Fruit fly (Drosophila melanogaster) whole organism, embryonic: ENCODE results near the gene polo.

Source experiments
- B-H2 ChIP-seq: fragments of 200-800 bp; sonication (Bioruptor generic); optimal IDR thresholded peaks from 2 replicates; lab custom pipeline; 2018; ENCODE audit warnings: missing biosample characterization, mild to moderate bottlenecking, missing genetic modification characterization
- CG10209 ChIP-seq: fragments of 200-800 bp; sonication (Bioruptor generic); optimal IDR thresholded peaks from 3 replicates; lab custom pipeline; 2017; ENCODE audit warnings: missing biosample characterization, mild to moderate bottlenecking, missing genetic modification characterization, missing genetic modification reagents
- CG11093 ChIP-seq: fragments of 200-800 bp; sonication (Bioruptor generic); IDR thresholded peaks from 3 replicates; pipeline ENCODE4 v1.3.6; 2022; ENCODE audit warnings: missing biosample characterization, missing genetic modification characterization
- CG12391 ChIP-seq: fragments of 200-800 bp; sonication (Bioruptor generic); optimal IDR thresholded peaks from 3 replicates; lab custom pipeline; 2018; ENCODE audit warnings: missing biosample characterization, mild to moderate bottlenecking, missing genetic modification characterization, moderate library complexity
- CG15696 ChIP-seq: fragments of 200-800 bp; sonication (Bioruptor generic); optimal IDR thresholded peaks from 2 replicates; lab custom pipeline; 2019; ENCODE audit warnings: missing biosample characterization, mild to moderate bottlenecking, missing genetic modification characterization, moderate library complexity
- CG16863 ChIP-seq: fragments of 200-800 bp; sonication (Bioruptor generic); optimal IDR thresholded peaks from 3 replicates; lab custom pipeline; 2016; ENCODE audit warnings: missing biosample characterization, missing genetic modification characterization
- CG17361 ChIP-seq: fragments of 200-800 bp; sonication (Bioruptor generic); IDR thresholded peaks from 3 replicates; pipeline ENCODE4 v1.3.6; 2022; ENCODE audit warnings: missing biosample characterization, missing genetic modification characterization
- CG2116 ChIP-seq: fragments of 200-800 bp; sonication (Bioruptor generic); optimal IDR thresholded peaks from 3 replicates; lab custom pipeline; 2018; ENCODE audit warnings: missing biosample characterization, mild to moderate bottlenecking, missing genetic modification characterization
- CG2120 ChIP-seq: fragments of 200-800 bp; sonication (Bioruptor generic); optimal IDR thresholded peaks from 3 replicates; lab custom pipeline; 2016; ENCODE audit warnings: missing biosample characterization, missing genetic modification characterization
- CG2129 ChIP-seq: fragments of 200-800 bp; sonication (Bioruptor generic); IDR thresholded peaks from 2 replicates; pipeline ENCODE4 v1.3.6; 2022; ENCODE audit warnings: missing biosample characterization, missing genetic modification characterization; ENCODE audit not compliant: partially characterized antibody
- CG30020 ChIP-seq: fragments of 200-800 bp; optimal IDR thresholded peaks from 2 replicates; lab custom pipeline; 2019; ENCODE audit warnings: missing biosample characterization, mild to moderate bottlenecking, missing genetic modification characterization, moderate library complexity
- CG31365 ChIP-seq: fragments of 200-800 bp; sonication (Bioruptor generic); optimal IDR thresholded peaks from 2 replicates; lab custom pipeline; 2018; ENCODE audit warnings: missing biosample characterization, mild to moderate bottlenecking, missing genetic modification characterization
- CG3163 ChIP-seq: fragments of 200-800 bp; sonication (Bioruptor generic); optimal IDR thresholded peaks from 3 replicates; lab custom pipeline; 2016; ENCODE audit warnings: missing biosample characterization, missing genetic modification characterization
- CG34422 ChIP-seq: fragments of 200-800 bp; sonication (Bioruptor generic); IDR thresholded peaks from 3 replicates; pipeline ENCODE4 v1.3.6; 2022; ENCODE audit warnings: missing biosample characterization, missing genetic modification characterization
- CG42726 ChIP-seq: fragments of 200-800 bp; sonication (Bioruptor generic); IDR thresholded peaks from 2 replicates; pipeline ENCODE4 v1.3.6; 2022; ENCODE audit warnings: missing biosample characterization, missing genetic modification characterization; ENCODE audit not compliant: partially characterized antibody
- CG7839 ChIP-seq: fragments of 200-800 bp; sonication (Bioruptor generic); optimal IDR thresholded peaks from 3 replicates; lab custom pipeline; 2018; ENCODE audit warnings: missing biosample characterization, mild to moderate bottlenecking, missing genetic modification characterization, moderate library complexity
- CG9215 ChIP-seq: fragments of 200-800 bp; sonication (Bioruptor generic); IDR thresholded peaks from 2 replicates; pipeline ENCODE4 v1.3.6; 2022; ENCODE audit warnings: missing biosample characterization, missing genetic modification characterization
- CG9817 ChIP-seq: fragments of 200-800 bp; sonication (Bioruptor generic); optimal IDR thresholded peaks from 2 replicates; lab custom pipeline; 2018; ENCODE audit warnings: missing biosample characterization, mild to moderate bottlenecking, missing genetic modification characterization, moderate library complexity
- CTCF ChIP-seq: fragments of 200-800 bp; sonication (Bioruptor generic); optimal IDR thresholded peaks from 2 replicates; lab custom pipeline; 2017; ENCODE audit warnings: missing biosample characterization, mild to moderate bottlenecking, missing genetic modification characterization, moderate library complexity
- Deaf1 ChIP-seq: fragments of 200-800 bp; optimal IDR thresholded peaks from 3 replicates; lab custom pipeline; 2019; ENCODE audit warnings: missing biosample characterization, mild to moderate bottlenecking, missing genetic modification characterization, moderate library complexity
- E2f2 ChIP-seq: fragments of 200-800 bp; sonication (Bioruptor generic); IDR thresholded peaks from 2 replicates; pipeline ENCODE4 v1.3.6; 2022; ENCODE audit warnings: missing biosample characterization, missing genetic modification characterization
- Gsc ChIP-seq: fragments of 200-800 bp; sonication (Bioruptor generic); IDR thresholded peaks from 2 replicates; pipeline ENCODE4 v1.3.6; 2022; ENCODE audit warnings: missing biosample characterization, missing genetic modification characterization
- HLH54F ChIP-seq: fragments of 200-800 bp; sonication (Bioruptor generic); optimal IDR thresholded peaks from 3 replicates; lab custom pipeline; 2016; ENCODE audit warnings: missing biosample characterization, missing genetic modification characterization
- Mad ChIP-seq: fragments of 200-800 bp; sonication (Bioruptor generic); optimal IDR thresholded peaks from 2 replicates; lab custom pipeline; 2016; ENCODE audit warnings: missing biosample characterization, missing genetic modification characterization
- Nf-YB ChIP-seq: fragments of 200-800 bp; sonication (Bioruptor generic); optimal IDR thresholded peaks from 3 replicates; lab custom pipeline; 2019; ENCODE audit warnings: missing biosample characterization, mild to moderate bottlenecking, missing genetic modification characterization, moderate library complexity
- Nf-YC ChIP-seq: fragments of 200-800 bp; optimal IDR thresholded peaks from 3 replicates; lab custom pipeline; 2019; ENCODE audit warnings: missing biosample characterization, mild to moderate bottlenecking, missing genetic modification characterization, moderate library complexity
- NfI ChIP-seq: fragments of 200-800 bp; sonication (Bioruptor generic); optimal IDR thresholded peaks from 3 replicates; lab custom pipeline; 2018; ENCODE audit warnings: missing biosample characterization, mild to moderate bottlenecking, missing genetic modification characterization, moderate library complexity
- Pdp1 ChIP-seq, 2 experiments: fragments of 200-800 bp; sonication (Bioruptor generic); optimal IDR thresholded peaks; 3 replicates each; lab custom pipeline; 2016; ENCODE audit warnings: missing biosample characterization in 2 of 2, missing genetic modification characterization in 2 of 2, mild to moderate bottlenecking in 1 of 2, moderate library complexity in 1 of 2
- Side ChIP-seq: fragments of 200-800 bp; sonication (Bioruptor generic); optimal IDR thresholded peaks from 2 replicates; lab custom pipeline; 2016; ENCODE audit warnings: missing biosample characterization, missing genetic modification characterization
- Spps ChIP-seq: fragments of 200-800 bp; sonication (Bioruptor generic); optimal IDR thresholded peaks from 2 replicates; lab custom pipeline; 2018; ENCODE audit warnings: missing biosample characterization, mild to moderate bottlenecking, missing genetic modification characterization
- Xrp1 ChIP-seq: fragments of 200-800 bp; sonication (Bioruptor generic); IDR thresholded peaks from 2 replicates; pipeline ENCODE4 v1.3.6; 2022; ENCODE audit warnings: missing biosample characterization, missing genetic modification characterization
- cad ChIP-seq: fragments of >200 bp; optimal IDR thresholded peaks from 2 replicates; lab custom pipeline; 2017; ENCODE audit warnings: missing biosample characterization, missing genetic modification characterization
- ewg ChIP-seq: fragments of 200-800 bp; sonication (Bioruptor generic); optimal IDR thresholded peaks from 3 replicates; lab custom pipeline; 2017; ENCODE audit warnings: mild to moderate bottlenecking, missing biosample characterization, missing genetic modification reagents, missing genetic modification characterization
- exex ChIP-seq: fragments of 200-800 bp; sonication (Bioruptor generic); optimal IDR thresholded peaks from 4 replicates; lab custom pipeline; 2018; ENCODE audit warnings: missing biosample characterization, mild to moderate bottlenecking, missing genetic modification characterization, moderate library complexity
- hb ChIP-seq: fragments of 200-800 bp; sonication (Bioruptor generic); IDR thresholded peaks from 3 replicates; pipeline ENCODE4 v1.3.6; 2022; ENCODE audit warnings: missing biosample characterization, missing genetic modification characterization; ENCODE audit not compliant: partially characterized antibody
- insv ChIP-seq, 2 experiments: fragments of 200-800 bp; sonication (Bioruptor generic); optimal IDR thresholded peaks; 3 replicates each; lab custom pipeline; 2016 to 2018; ENCODE audit warnings: missing biosample characterization in 2 of 2, missing genetic modification characterization in 2 of 2
- lab ChIP-seq: fragments of 200-800 bp; sonication (Bioruptor generic); optimal IDR thresholded peaks from 3 replicates; lab custom pipeline; 2017; ENCODE audit warnings: missing biosample characterization, missing genetic modification characterization, mild to moderate bottlenecking, moderate library complexity, missing genetic modification reagents
- mam ChIP-seq: fragments of 200-800 bp; sonication (Bioruptor generic); optimal IDR thresholded peaks from 3 replicates; lab custom pipeline; 2016; ENCODE audit warnings: missing biosample characterization, missing genetic modification characterization
- oc ChIP-seq: fragments of 200-800 bp; sonication (Bioruptor generic); optimal IDR thresholded peaks from 2 replicates; lab custom pipeline; 2018; ENCODE audit warnings: missing biosample characterization, mild to moderate bottlenecking, missing genetic modification characterization, moderate library complexity
- onecut ChIP-seq: fragments of 200-800 bp; sonication (Bioruptor generic); IDR thresholded peaks from 2 replicates; pipeline ENCODE4 v1.3.6; 2022; ENCODE audit warnings: missing biosample characterization, missing genetic modification characterization
- otp ChIP-seq: fragments of 200-800 bp; sonication (Bioruptor generic); IDR thresholded peaks from 3 replicates; pipeline ENCODE4, ENCODE4 v1.3.6; 2022; ENCODE audit warnings: missing biosample characterization, missing genetic modification characterization
- pfk ChIP-seq: fragments of 200-800 bp; sonication (Bioruptor generic); optimal IDR thresholded peaks from 2 replicates; lab custom pipeline; 2018; ENCODE audit warnings: missing biosample characterization, mild to moderate bottlenecking, missing genetic modification characterization, moderate library complexity
- pzg ChIP-seq: fragments of 200-800 bp; sonication (Bioruptor generic); optimal IDR thresholded peaks from 3 replicates; lab custom pipeline; 2018; ENCODE audit warnings: missing biosample characterization, mild to moderate bottlenecking, missing genetic modification characterization, moderate library complexity
- row ChIP-seq: fragments of 200-800 bp; sonication (Bioruptor generic); IDR thresholded peaks from 3 replicates; pipeline ENCODE4 v1.3.6; 2022; ENCODE audit warnings: missing biosample characterization, missing genetic modification characterization
- schlank ChIP-seq: fragments of 200-800 bp; sonication (Bioruptor generic); optimal IDR thresholded peaks from 2 replicates; lab custom pipeline; 2018; ENCODE audit warnings: missing biosample characterization, mild to moderate bottlenecking, missing genetic modification characterization
- sisA ChIP-seq: fragments of 200-800 bp; sonication (Bioruptor generic); IDR thresholded peaks from 2 replicates; pipeline ENCODE4 v1.3.6; 2022; ENCODE audit warnings: missing biosample characterization, missing genetic modification characterization
- tgo ChIP-seq: fragments of 200-800 bp; sonication (Bioruptor generic); IDR thresholded peaks from 3 replicates; pipeline ENCODE4 v1.3.6; 2022; ENCODE audit warnings: missing biosample characterization, missing genetic modification characterization
- tin ChIP-seq: fragments of 200-800 bp; sonication (Bioruptor generic); optimal IDR thresholded peaks from 3 replicates; lab custom pipeline; 2016; ENCODE audit warnings: missing biosample characterization, missing genetic modification characterization
- tio ChIP-seq: fragments of 200-800 bp; sonication (Bioruptor generic); optimal IDR thresholded peaks from 2 replicates; lab custom pipeline; 2017; ENCODE audit warnings: missing biosample characterization, missing genetic modification characterization, inconsistent platforms
- unc-4 ChIP-seq: fragments of 200-800 bp; sonication (Bioruptor generic); IDR thresholded peaks from 2 replicates; pipeline ENCODE4 v1.3.6; 2022; ENCODE audit warnings: missing biosample characterization, missing genetic modification characterization; ENCODE audit not compliant: partially characterized antibody

The polo gene

DNA sequence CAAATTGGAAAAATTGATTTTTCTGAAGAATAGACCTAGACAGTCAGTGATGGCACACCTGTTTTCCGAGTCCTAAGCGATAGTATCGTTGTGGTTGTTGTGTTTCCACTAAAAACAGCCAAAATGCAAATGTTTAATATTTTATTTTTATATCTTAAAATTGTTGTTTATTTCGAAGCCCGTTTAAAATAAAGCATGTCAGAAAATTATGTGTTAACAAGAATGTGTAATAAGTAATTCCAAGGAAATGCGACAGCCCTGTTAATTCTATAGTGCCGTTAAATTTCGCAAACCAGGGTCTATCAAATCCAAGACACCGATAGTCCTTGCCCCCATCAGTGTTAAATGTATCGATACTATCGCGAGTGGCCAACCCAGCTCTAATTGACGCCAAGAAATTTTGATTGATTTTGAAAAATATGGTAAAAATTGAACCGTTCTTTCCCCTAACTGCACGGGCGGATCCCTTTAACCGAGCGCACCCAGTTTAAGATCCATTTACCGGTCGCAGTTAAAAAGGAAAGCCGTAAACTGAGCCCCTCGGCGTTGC, 7.3 kb upstream of the polo start, which contains the start of gene Pex23 (continued):
- TF ChIP-seq tin (peak; percentile 82), CG9817 (tag; lab: Kevin White, UChicago) (peak; percentile 80), CG9215 (GFP tag; lab: Robert Waterston, UW) (peak; percentile 84), CG2129 (GFP tag; lab: Robert Waterston, UW) (peak; percentile 98), CG15696 (tag; lab: Kevin White, UChicago) (peak; percentile 75), schlank (no peak), CG17361 (GFP tag; lab: Robert Waterston, UW) (peak; percentile 82), B-H2 (peak; percentile 66), Gsc (GFP tag; lab: Robert Waterston, UW) (no peak), HLH54F (GFP tag; lab: Kevin White, UChicago) (peak; percentile 70), hb (GFP tag; lab: Robert Waterston, UW) (peak; percentile 97), CG2120 (GFP tag; lab: Kevin White, UChicago) (peak; percentile 89), CTCF (GFP tag; lab: Kevin White, UChicago) (peak; percentile 16), CG30020 (tag; lab: Kevin White, UChicago) (peak; percentile 84)

dm6 chr3L:20306142-20306541, 3.3 kb upstream of the polo start, which contains the start of gene CG32225:
Gene CG32225, minus strand, starts transcription at chr3L:20306283.
- TF ChIP-seq Side (no peak), Mad (no peak), CG34422 (peak; percentile 31; the same call in 1 of the 3 replicates), pfk (GFP tag; lab: Kevin White, UChicago) (no peak), CG16863 (GFP tag; lab: Kevin White, UChicago) (no peak), CG42726 (0 out of 2 replicates have a peak, but pooled peaks have one; percentile 42), insv (GFP tag; optimal IDR thresholded peaks at IDR 0.05; lab: Kevin White, UChicago) (no peak), CG7839 (tag; lab: Kevin White, UChicago) (no peak), row (peak; percentile 49; the same call in 1 of the 3 replicates), onecut (GFP tag; lab: Robert Waterston, UW) (peak; percentile 44; the same call in 1 of the 2 replicates), Spps (no peak), mam (GFP tag; lab: Kevin White, UChicago) (no peak), exex (tag; lab: Kevin White, UChicago) (no peak), tio (GFP tag; lab: Kevin White, UChicago) (no peak), sisA (GFP tag; lab: Robert Waterston, UW) (no peak), unc-4 (GFP tag; lab: Robert Waterston, UW) (no peak), CG2116 (GFP tag; lab: Kevin White, UChicago) (no peak), CG11093 (GFP tag; lab: Robert Waterston, UW) (no peak), CG31365 (no peak), Deaf1 (tag; lab: Kevin White, UChicago) (peak; percentile 62), schlank (no peak), CG10209 (GFP tag; lab: Kevin White, UChicago) (no peak), lab (GFP tag; lab: Kevin White, UChicago) (peak; percentile 37), CG12391 (tag; lab: Kevin White, UChicago) (no peak), E2f2 (GFP tag; lab: Robert Waterston, UW) (no peak), ewg (peak; percentile 99), cad (GFP tag; lab: Kevin White, UChicago) (no peak), CG3163 (GFP tag; lab: Kevin White, UChicago) (no peak), pzg (GFP tag; lab: Kevin White, UChicago) (no peak), otp (GFP tag; lab: Robert Waterston, UW) (no peak), Nf-YB (GFP tag; lab: Kevin White, UChicago) (no peak), Nf-YC (peak; percentile 3), Pdp1 (GFP tag; optimal IDR thresholded peaks at IDR 0.05; lab: Kevin White, UChicago) (no peak), Xrp1 (no peak), oc (tag; lab: Kevin White, UChicago) (no peak), tgo (GFP tag; lab: Robert Waterston, UW) (no peak), NfI (GFP tag; lab: Kevin White, UChicago) (no peak)
